Fruit fly (Drosophila melanogaster) whole organism, embryonic: ENCODE results near the gene AP-1mu.

Experiments used
- B-H1 ChIP-seq: fragments of 200-800 bp; sonication (Bioruptor generic); IDR thresholded peaks from 3 replicates; pipeline ENCODE4 v1.3.6; 2022; ENCODE audit warnings: missing biosample characterization, missing genetic modification characterization
- Bdp1 ChIP-seq: fragments of 200-800 bp; sonication (Bioruptor generic); optimal IDR thresholded peaks from 3 replicates; lab custom pipeline; 2016; ENCODE audit warnings: missing biosample characterization, missing genetic modification characterization
- CG10147 ChIP-seq: fragments of 200-800 bp; sonication (Bioruptor generic); optimal IDR thresholded peaks from 2 replicates; lab custom pipeline; 2019; ENCODE audit warnings: missing biosample characterization, mild to moderate bottlenecking, missing genetic modification characterization, moderate library complexity
- CG10274 ChIP-seq: fragments of 200-800 bp; sonication (Bioruptor generic); optimal IDR thresholded peaks from 3 replicates; lab custom pipeline; 2017; ENCODE audit warnings: missing biosample characterization, mild to moderate bottlenecking, missing genetic modification characterization
- CG10462 ChIP-seq: fragments of 200-800 bp; sonication (Bioruptor generic); optimal IDR thresholded peaks from 2 replicates; lab custom pipeline; 2016; ENCODE audit warnings: missing biosample characterization, missing genetic modification characterization
- CG11504 ChIP-seq: fragments of 200-800 bp; sonication (Bioruptor generic); optimal IDR thresholded peaks from 3 replicates; lab custom pipeline; 2019; ENCODE audit warnings: missing biosample characterization, mild to moderate bottlenecking, missing genetic modification characterization, moderate library complexity
- CG12219 ChIP-seq: fragments of 200-800 bp; sonication (Bioruptor generic); optimal IDR thresholded peaks from 3 replicates; lab custom pipeline; 2018; ENCODE audit warnings: missing biosample characterization, mild to moderate bottlenecking, missing genetic modification characterization
- CG13775 ChIP-seq: fragments of 200-800 bp; sonication (Bioruptor generic); optimal IDR thresholded peaks from 3 replicates; lab custom pipeline; 2017; ENCODE audit warnings: missing biosample characterization, mild to moderate bottlenecking, missing genetic modification characterization
- CG14710 ChIP-seq: fragments of 200-800 bp; sonication (Bioruptor generic); optimal IDR thresholded peaks from 3 replicates; lab custom pipeline; 2019; ENCODE audit warnings: missing biosample characterization, mild to moderate bottlenecking, missing genetic modification characterization, moderate library complexity
- CG15073 ChIP-seq: fragments of 200-800 bp; sonication (Bioruptor generic); optimal IDR thresholded peaks from 2 replicates; lab custom pipeline; 2016; ENCODE audit warnings: missing biosample characterization, missing genetic modification characterization
- CG16863 ChIP-seq: fragments of 200-800 bp; sonication (Bioruptor generic); optimal IDR thresholded peaks from 3 replicates; lab custom pipeline; 2016; ENCODE audit warnings: missing biosample characterization, missing genetic modification characterization
- CG2712 ChIP-seq: fragments of 200-800 bp; optimal IDR thresholded peaks from 3 replicates; lab custom pipeline; 2019; ENCODE audit warnings: missing biosample characterization, mild to moderate bottlenecking, missing genetic modification characterization, moderate library complexity
- CG30431 ChIP-seq: fragments of 200-800 bp; sonication (Bioruptor generic); optimal IDR thresholded peaks from 2 replicates; lab custom pipeline; 2017; ENCODE audit warnings: missing biosample characterization, missing genetic modification characterization
- CG4404 ChIP-seq: fragments of 200-800 bp; sonication (Bioruptor generic); IDR thresholded peaks from 2 replicates; pipeline ENCODE4 v1.3.6; 2022; ENCODE audit warnings: missing biosample characterization, missing genetic modification characterization
- CG4820 ChIP-seq: fragments of 200-800 bp; sonication (Bioruptor generic); optimal IDR thresholded peaks from 3 replicates; lab custom pipeline; 2016; ENCODE audit warnings: missing biosample characterization, missing genetic modification characterization
- CG5180 ChIP-seq: fragments of 200-800 bp; sonication (Bioruptor generic); optimal IDR thresholded peaks from 3 replicates; lab custom pipeline; 2017; ENCODE audit warnings: missing biosample characterization, missing genetic modification characterization, mild to moderate bottlenecking, moderate library complexity, missing genetic modification reagents
- CG7987 ChIP-seq: fragments of 200-800 bp; sonication (Bioruptor generic); optimal IDR thresholded peaks from 2 replicates; lab custom pipeline; 2018; ENCODE audit warnings: missing biosample characterization, mild to moderate bottlenecking, missing genetic modification characterization, moderate library complexity
- CoRest ChIP-seq: fragments of 200-800 bp; sonication (Bioruptor generic); optimal IDR thresholded peaks from 3 replicates; lab custom pipeline; 2018; ENCODE audit warnings: missing biosample characterization, mild to moderate bottlenecking, missing genetic modification characterization, moderate library complexity
- Doc3 ChIP-seq: fragments of 200-800 bp; sonication (Bioruptor generic); IDR thresholded peaks from 3 replicates; pipeline ENCODE4 v1.3.6; 2022; ENCODE audit warnings: missing biosample characterization, missing genetic modification characterization; ENCODE audit not compliant: partially characterized antibody
- Dp ChIP-seq: fragments of 200-800 bp; sonication (Bioruptor generic); optimal IDR thresholded peaks from 2 replicates; lab custom pipeline; 2018; ENCODE audit warnings: missing biosample characterization, mild to moderate bottlenecking, missing genetic modification characterization, moderate library complexity
- E2f2 ChIP-seq: fragments of 200-800 bp; sonication (Bioruptor generic); IDR thresholded peaks from 2 replicates; pipeline ENCODE4 v1.3.6; 2022; ENCODE audit warnings: missing biosample characterization, missing genetic modification characterization
- GATAe ChIP-seq: fragments of 200-800 bp; sonication (Bioruptor generic); conservative IDR thresholded peaks from 2 replicates; pipeline ENCODE4 v1.3.6; 2022; ENCODE audit warnings: missing biosample characterization, missing genetic modification characterization
- Gsc ChIP-seq: fragments of 200-800 bp; sonication (Bioruptor generic); IDR thresholded peaks from 2 replicates; pipeline ENCODE4 v1.3.6; 2022; ENCODE audit warnings: missing biosample characterization, missing genetic modification characterization
- HLH3B ChIP-seq: fragments of 200-800 bp; sonication (Bioruptor generic); IDR thresholded peaks from 2 replicates; pipeline ENCODE4 v1.3.6; 2022; ENCODE audit warnings: missing biosample characterization, missing genetic modification characterization
- Lim3 ChIP-seq: fragments of 200-800 bp; sonication (Bioruptor generic); IDR thresholded peaks from 2 replicates; pipeline ENCODE4 v1.3.6; 2022; ENCODE audit warnings: missing biosample characterization, missing genetic modification characterization
- Mrtf ChIP-seq: fragments of 200-800 bp; sonication (Bioruptor generic); IDR thresholded peaks from 3 replicates; pipeline ENCODE4 v1.3.6; 2022; ENCODE audit warnings: missing biosample characterization, missing genetic modification characterization
- Oli ChIP-seq: fragments of 200-800 bp; sonication (Bioruptor generic); optimal IDR thresholded peaks from 2 replicates; lab custom pipeline; 2018; ENCODE audit warnings: missing biosample characterization, mild to moderate bottlenecking, missing genetic modification characterization, moderate library complexity
- Optix ChIP-seq: fragments of 200-800 bp; sonication (Bioruptor generic); IDR thresholded peaks from 3 replicates; pipeline ENCODE4 v1.3.6; 2022; ENCODE audit warnings: missing biosample characterization, missing genetic modification characterization
- Sin3A ChIP-seq: fragments of >200 bp; optimal IDR thresholded peaks from 2 replicates; lab custom pipeline; 2018
- Six4 ChIP-seq: fragments of 200-800 bp; sonication (Bioruptor generic); optimal IDR thresholded peaks from 2 replicates; lab custom pipeline; 2016; ENCODE audit warnings: missing biosample characterization, missing genetic modification characterization
- Trl ChIP-seq, 3 experiments: fragments of >200 bp in 2 of 3; fragments of 200-800 bp in 1 of 3; sonication (Bioruptor generic) in 1 of 3; optimal IDR thresholded peaks; 2 replicates in 1 of 3; 3 replicates in 2 of 3; lab custom pipeline; 2016 to 2017; ENCODE audit warnings: missing biosample characterization in 1 of 3, missing genetic modification characterization in 1 of 3
- Vsx1 ChIP-seq: fragments of 200-800 bp; sonication (Bioruptor generic); optimal IDR thresholded peaks from 2 replicates; lab custom pipeline; 2017; ENCODE audit warnings: missing biosample characterization, mild to moderate bottlenecking, missing genetic modification characterization, missing genetic modification reagents
- al ChIP-seq: fragments of 200-800 bp; sonication (Bioruptor generic); IDR thresholded peaks from 2 replicates; pipeline ENCODE4 v1.3.6; 2022; ENCODE audit warnings: missing biosample characterization, missing genetic modification characterization
- ato ChIP-seq: fragments of 200-800 bp; sonication (Bioruptor generic); IDR thresholded peaks from 2 replicates; pipeline ENCODE4 v1.3.6; 2022; ENCODE audit warnings: missing biosample characterization, missing genetic modification characterization; ENCODE audit not compliant: partially characterized antibody
- cg ChIP-seq: fragments of 200-800 bp; sonication (Bioruptor generic); optimal IDR thresholded peaks from 3 replicates; lab custom pipeline; 2019; ENCODE audit warnings: missing biosample characterization, mild to moderate bottlenecking, missing genetic modification characterization, moderate library complexity
- crol ChIP-seq: fragments of 200-800 bp; sonication (Bioruptor generic); IDR thresholded peaks from 2 replicates; pipeline ENCODE4 v1.3.6; 2022; ENCODE audit warnings: missing biosample characterization, missing genetic modification characterization
- cwo ChIP-seq: fragments of 200-800 bp; sonication (Bioruptor generic); optimal IDR thresholded peaks from 3 replicates; lab custom pipeline; 2017; ENCODE audit warnings: missing biosample characterization, missing genetic modification characterization, mild to moderate bottlenecking, moderate library complexity, missing genetic modification reagents
- fd102C ChIP-seq: fragments of 200-800 bp; sonication (Bioruptor generic); optimal IDR thresholded peaks from 2 replicates; lab custom pipeline; 2018; ENCODE audit warnings: missing biosample characterization, mild to moderate bottlenecking, missing genetic modification characterization, moderate library complexity
- hth ChIP-seq: fragments of >200 bp; optimal IDR thresholded peaks from 2 replicates; lab custom pipeline; 2017; ENCODE audit warnings: inconsistent platforms
- inv ChIP-seq: fragments of 200-800 bp; sonication (Bioruptor generic); IDR thresholded peaks from 2 replicates; pipeline ENCODE4 v1.3.6; 2022; ENCODE audit warnings: missing biosample characterization, missing genetic modification characterization; ENCODE audit not compliant: partially characterized antibody
- ken ChIP-seq: fragments of 200-800 bp; sonication (Bioruptor generic); IDR thresholded peaks from 3 replicates; pipeline ENCODE4 v1.3.6; 2022; ENCODE audit warnings: missing biosample characterization, missing genetic modification characterization
- maf-S ChIP-seq: fragments of 200-800 bp; sonication (Bioruptor generic); optimal IDR thresholded peaks from 2 replicates; lab custom pipeline; 2016; ENCODE audit warnings: missing biosample characterization, missing genetic modification characterization
- oc ChIP-seq: fragments of 200-800 bp; sonication (Bioruptor generic); optimal IDR thresholded peaks from 2 replicates; lab custom pipeline; 2018; ENCODE audit warnings: missing biosample characterization, mild to moderate bottlenecking, missing genetic modification characterization, moderate library complexity
- odd ChIP-seq: fragments of 200-800 bp; sonication (Bioruptor generic); optimal IDR thresholded peaks from 2 replicates; lab custom pipeline; 2017; ENCODE audit warnings: missing biosample characterization, mild to moderate bottlenecking, missing genetic modification characterization
- pho ChIP-seq: fragments of 200-800 bp; sonication (Bioruptor generic); optimal IDR thresholded peaks from 2 replicates; lab custom pipeline; 2016; ENCODE audit warnings: missing biosample characterization, missing genetic modification characterization
- sima ChIP-seq: fragments of 200-800 bp; sonication (Bioruptor generic); optimal IDR thresholded peaks from 2 replicates; lab custom pipeline; 2016; ENCODE audit warnings: missing biosample characterization, missing genetic modification characterization
- tin ChIP-seq: fragments of 200-800 bp; sonication (Bioruptor generic); optimal IDR thresholded peaks from 3 replicates; lab custom pipeline; 2016; ENCODE audit warnings: missing biosample characterization, missing genetic modification characterization
- ttk ChIP-seq: fragments of 200-800 bp; sonication (Bioruptor generic); IDR thresholded peaks from 2 replicates; pipeline ENCODE4 v2.1.2; 2022; ENCODE audit warnings: missing biosample characterization, missing genetic modification characterization
- zen ChIP-seq: fragments of 200-800 bp; sonication (Bioruptor generic); optimal IDR thresholded peaks from 3 replicates; lab custom pipeline; 2018; ENCODE audit warnings: missing biosample characterization, mild to moderate bottlenecking, missing genetic modification characterization, moderate library complexity

Gene AP-1mu

DNA sequence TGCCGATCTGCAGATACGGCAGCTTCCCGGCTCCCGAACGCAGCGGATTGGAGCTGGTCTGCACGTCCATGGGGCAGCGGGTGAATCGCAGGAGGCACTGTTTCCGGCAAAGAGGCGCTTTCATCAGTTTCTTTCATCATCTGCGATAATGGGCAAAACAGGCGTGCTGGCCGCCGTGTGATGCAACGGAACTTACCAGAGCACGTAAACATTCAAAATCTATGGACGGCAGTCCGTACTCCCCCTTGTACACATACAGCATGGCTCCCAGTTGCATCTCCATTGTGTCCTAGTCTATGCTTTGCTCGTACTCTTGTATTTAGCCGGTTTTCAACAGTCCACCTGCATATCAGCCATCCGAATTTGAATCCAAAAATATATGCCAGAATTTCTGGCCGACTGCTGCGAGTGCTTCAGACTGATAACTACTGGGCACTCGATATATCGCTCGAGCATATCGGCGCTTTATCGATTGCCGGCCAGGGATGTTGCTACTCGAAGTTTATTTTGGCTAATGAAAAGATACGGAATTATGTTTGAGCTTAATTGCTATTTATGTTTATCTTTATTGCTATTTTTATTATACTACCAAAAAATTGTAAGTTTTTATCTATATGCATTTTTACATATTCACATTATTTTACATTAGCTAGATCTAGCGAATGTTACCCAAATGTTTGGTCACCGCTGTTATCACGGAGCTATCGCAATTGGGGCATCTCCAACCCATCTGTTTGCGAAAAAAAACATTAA is 4.1 kb upstream of the AP-1mu start, which contains the start of the genes CG9393 and Vps45 (continued):
- TF ChIP-seq CG10462 (GFP tag; lab: Kevin White, UChicago) (peak; percentile 37), Oli (tag; lab: Kevin White, UChicago) (peak; percentile 27), CG4820 (GFP tag; lab: Kevin White, UChicago) (peak; percentile 50), B-H1 (GFP tag; lab: Robert Waterston, UW) (0 out of 3 replicates have a peak, but pooled peaks have one; percentile 14), Six4 (GFP tag; lab: Kevin White, UChicago) (peak; percentile 31), Lim3 (GFP tag; lab: Robert Waterston, UW) (no peak), Mrtf (GFP tag; lab: Robert Waterston, UW) (no peak), fd102C (GFP tag; lab: Kevin White, UChicago) (no peak), Sin3A (peak; percentile 96), Vsx1 (no peak), cg (GFP tag; lab: Kevin White, UChicago) (no peak), Optix (GFP tag; lab: Robert Waterston, UW) (0 out of 3 replicates have a peak, but pooled peaks have one; percentile 7), CG13775 (peak; percentile 68), maf-S (GFP tag; lab: Kevin White, UChicago) (peak; percentile 59), CG7987 (GFP tag; lab: Kevin White, UChicago) (no peak), odd (GFP tag; lab: Kevin White, UChicago) (no peak), cwo (peak; percentile 8), CG10147 (GFP tag; lab: Kevin White, UChicago) (no peak), Dp (GFP tag; lab: Kevin White, UChicago) (peak; percentile 41), inv (GFP tag; lab: Robert Waterston, UW) (peak; percentile 93), CG11504 (tag; lab: Kevin White, UChicago) (no peak), CG14710 (tag; lab: Kevin White, UChicago) (peak; percentile 81), oc (tag; lab: Kevin White, UChicago) (no peak), hth (lab: Kevin White, UChicago) (no peak), CG2712 (tag; lab: Kevin White, UChicago) (peak; percentile 67), E2f2 (GFP tag; lab: Robert Waterston, UW) (peak; percentile 63), CG12219 (GFP tag; lab: Kevin White, UChicago) (no peak), ken (GFP tag; lab: Robert Waterston, UW) (no peak; the same call in 2 of the 3 replicates), al (GFP tag; lab: Robert Waterston, UW) (peak; percentile 67), zen (tag; lab: Kevin White, UChicago) (peak; percentile 51), CG16863 (GFP tag; lab: Kevin White, UChicago) (peak; percentile 57), HLH3B (GFP tag; lab: Robert Waterston, UW) (no peak; the same call in 1 of the 2 replicates), GATAe (peak; percentile 71), CG15073 (no peak), CG10274 (no peak), Gsc (no peak), ato (peak; percentile 87), Bdp1 (GFP tag; lab: Kevin White, UChicago) (peak; percentile 48), CG5180 (GFP tag; lab: Kevin White, UChicago) (no peak), Trl (optimal IDR thresholded peaks at IDR 0.05; lab: Kevin White, UChicago) (no peak), Trl (GFP tag; optimal IDR thresholded peaks at IDR 0.05; lab: Kevin White, UChicago) (peak; percentile 64), CG30431 (no peak), pho (GFP tag; lab: Kevin White, UChicago) (peak; percentile 81), crol (GFP tag; lab: Robert Waterston, UW) (no peak), CG4404 (GFP tag; lab: Robert Waterston, UW) (no peak; the same call in none of the 2 replicates), CoRest (tag; lab: Kevin White, UChicago) (peak; percentile 76), ttk (GFP tag; lab: Robert Waterston, UW) (0 out of 2 replicates have a peak, but pooled peaks have one; percentile 7), Doc3 (GFP tag; lab: Robert Waterston, UW) (peak; percentile 90), sima (GFP tag; lab: Kevin White, UChicago) (no peak), tin (GFP tag; lab: Kevin White, UChicago) (peak; percentile 70)
